Worm (Caenorhabditis elegans) whole organism, L4 larva: Measurements from ENCODE around the gene M05D6.5.
A peak's percentile ranks its signal among the peaks of the same experiment; 100 is the strongest.

Experiments
- D1046.2 ChIP-seq: fragments of 200-800 bp; sonication (Bioruptor generic); IDR thresholded peaks from 2 replicates; pipeline ENCODE4 v1.3.6; 2022; ENCODE audit warnings: missing genetic modification characterization, missing compliant biosample characterization
- F10B5.3 ChIP-seq: sonication (generic microtip); optimal IDR thresholded peaks from 2 replicates; lab custom pipeline; 2016; ENCODE audit warnings: mild to moderate bottlenecking, missing genetic modification characterization, missing compliant biosample characterization
- F26F4.8 ChIP-seq: fragments of 200-800 bp; sonication (Bioruptor generic); conservative IDR thresholded peaks from 2 replicates; pipeline ENCODE4 v1.3.6; 2022; ENCODE audit warnings: missing genetic modification characterization, missing compliant biosample characterization
- R02D3.7 ChIP-seq: fragments of 150-350 bp; sonication (generic microtip); optimal IDR thresholded peaks from 3 replicates; lab custom pipeline; 2014; ENCODE audit warnings: missing biosample characterization, missing genetic modification characterization
- T20F7.1 ChIP-seq: fragments of 200-800 bp; sonication (Bioruptor generic); optimal IDR thresholded peaks from 2 replicates; lab custom pipeline; 2018; ENCODE audit warnings: mild to moderate bottlenecking, missing genetic modification characterization, missing compliant biosample characterization
- Y105C5A.15 ChIP-seq: fragments of 200-800 bp; sonication (Bioruptor generic); IDR thresholded peaks from 2 replicates; pipeline ENCODE4 v1.3.6; 2022; ENCODE audit warnings: missing genetic modification characterization, missing compliant biosample characterization
- Y48G9A.11 ChIP-seq: fragments of 200-800 bp; sonication (Bioruptor generic); IDR thresholded peaks from 2 replicates; pipeline ENCODE4 v1.3.6; 2022; ENCODE audit warnings: missing genetic modification reagents, missing genetic modification characterization, missing compliant biosample characterization
- Y5F2A.4 ChIP-seq: fragments of 200-800 bp; sonication (Bioruptor generic); optimal IDR thresholded peaks from 2 replicates; lab custom pipeline; 2018; ENCODE audit warnings: mild to moderate bottlenecking, missing genetic modification characterization, missing compliant biosample characterization
- aha-1 ChIP-seq: fragments of 150-350 bp; peaks from one replicate; lab custom pipeline; 2014; ENCODE audit warnings: missing biosample characterization, missing genetic modification characterization
- arid-1 ChIP-seq: fragments of 200-800 bp; sonication (Bioruptor generic); conservative IDR thresholded peaks from 2 replicates; pipeline ENCODE4 v1.3.6; 2022; ENCODE audit warnings: missing genetic modification reagents, missing genetic modification characterization, missing compliant biosample characterization
- ceh-20 ChIP-seq: fragments of 200-800 bp; sonication (Bioruptor generic); IDR thresholded peaks from 2 replicates; pipeline ENCODE4 v1.3.6; 2022; ENCODE audit warnings: missing genetic modification reagents, missing genetic modification characterization, missing compliant biosample characterization
- ceh-44 ChIP-seq: fragments of 200-800 bp; sonication (Bioruptor generic); IDR thresholded peaks from 2 replicates; pipeline ENCODE4 v1.3.6; 2022; ENCODE audit warnings: missing genetic modification reagents, missing genetic modification characterization, missing compliant biosample characterization
- ceh-82 ChIP-seq: sonication (generic microtip); optimal IDR thresholded peaks from 2 replicates; lab custom pipeline; 2017; ENCODE audit warnings: missing biosample characterization, missing genetic modification characterization
- ces-1 ChIP-seq: fragments of 150-350 bp; sonication (generic microtip); optimal IDR thresholded peaks from 4 replicates; lab custom pipeline; 2014; ENCODE audit warnings: missing biosample characterization, missing genetic modification reagents, missing genetic modification characterization
- cey-2 ChIP-seq: sonication (generic microtip); optimal IDR thresholded peaks from 3 replicates; lab custom pipeline; 2017; ENCODE audit warnings: missing genetic modification characterization, mild to moderate bottlenecking, missing compliant biosample characterization, antibody characterized with exemption, borderline replicate concordance; ENCODE audit not compliant: insufficient read depth
- daf-12 ChIP-seq: fragments of 150-350 bp; optimal IDR thresholded peaks from 2 replicates; lab custom pipeline; 2014; ENCODE audit warnings: missing biosample characterization, missing genetic modification reagents, missing genetic modification characterization
- dmd-6 ChIP-seq: fragments of 200-800 bp; sonication (Bioruptor generic); IDR thresholded peaks from 2 replicates; pipeline ENCODE4 v1.3.6; 2022; ENCODE audit warnings: missing genetic modification reagents, missing genetic modification characterization, missing compliant biosample characterization
- dmd-8 ChIP-seq: fragments of 200-800 bp; sonication (Bioruptor generic); IDR thresholded peaks from 2 replicates; pipeline ENCODE4 v1.3.6; 2022; ENCODE audit warnings: missing genetic modification characterization, missing compliant biosample characterization
- dmd-9 ChIP-seq: fragments of 200-800 bp; sonication (Bioruptor generic); IDR thresholded peaks from 2 replicates; pipeline ENCODE4 v1.3.6; 2022; ENCODE audit warnings: missing genetic modification reagents, missing genetic modification characterization, missing compliant biosample characterization
- dpl-1 ChIP-seq: fragments of 150-350 bp; optimal IDR thresholded peaks from 2 replicates; lab custom pipeline; 2014; ENCODE audit warnings: missing biosample characterization, missing genetic modification reagents, missing genetic modification characterization
- duxl-1 ChIP-seq: sonication (generic microtip); optimal IDR thresholded peaks from 2 replicates; lab custom pipeline; 2016; ENCODE audit warnings: mild to moderate bottlenecking, missing genetic modification characterization, moderate library complexity, missing compliant biosample characterization; ENCODE audit not compliant: poor library complexity
- dve-1 ChIP-seq: sonication (generic microtip); optimal IDR thresholded peaks from 2 replicates; lab custom pipeline; 2017; ENCODE audit warnings: antibody characterized with exemption, mild to moderate bottlenecking, missing genetic modification characterization, missing compliant biosample characterization; ENCODE audit not compliant: insufficient read depth
- egl-27 ChIP-seq: sonication (generic microtip); optimal IDR thresholded peaks from 3 replicates; lab custom pipeline; 2017; ENCODE audit warnings: missing biosample characterization, missing genetic modification reagents, missing genetic modification characterization
- egl-43 ChIP-seq: fragments of 200-800 bp; sonication (Bioruptor generic); IDR thresholded peaks from 2 replicates; pipeline ENCODE4 v1.3.6; 2022; ENCODE audit warnings: missing genetic modification reagents, missing genetic modification characterization, missing compliant biosample characterization
- fos-1 ChIP-seq: fragments of 150-350 bp; optimal IDR thresholded peaks from 2 replicates; lab custom pipeline; 2014; ENCODE audit warnings: missing biosample characterization, missing genetic modification characterization
- hmg-1.1 ChIP-seq: fragments of 200-800 bp; sonication (Bioruptor generic); IDR thresholded peaks from 2 replicates; pipeline ENCODE4 v1.3.6; 2022; ENCODE audit warnings: missing genetic modification reagents, missing genetic modification characterization, missing compliant biosample characterization
- jun-1 ChIP-seq: fragments of 150-350 bp; optimal IDR thresholded peaks from 2 replicates; lab custom pipeline; 2014; ENCODE audit warnings: missing biosample characterization, missing genetic modification reagents, missing genetic modification characterization
- lin-1 ChIP-seq: fragments of 200-800 bp; sonication (Bioruptor generic); IDR thresholded peaks from 2 replicates; pipeline ENCODE4 v1.3.6; 2022; ENCODE audit warnings: missing genetic modification reagents, missing genetic modification characterization, missing compliant biosample characterization
- lin-15B ChIP-seq: fragments of 150-350 bp; sonication (generic microtip); optimal IDR thresholded peaks from 3 replicates; lab custom pipeline; 2014; ENCODE audit warnings: missing biosample characterization, missing genetic modification characterization
- lin-39 ChIP-seq: fragments of 150-350 bp; optimal IDR thresholded peaks from 2 replicates; lab custom pipeline; 2014; ENCODE audit warnings: missing biosample characterization, missing genetic modification reagents, missing genetic modification characterization
- lsy-2 ChIP-seq, 2 experiments: fragments of 150-350 bp in 1 of 2; sonication (generic microtip) in 1 of 2; optimal IDR thresholded peaks; 2 replicates each; lab custom pipeline; 2014 to 2017; ENCODE audit warnings: missing biosample characterization in 2 of 2, missing genetic modification characterization in 2 of 2
- madf-5 ChIP-seq, 2 experiments: fragments of 200-800 bp; sonication (Bioruptor generic); IDR thresholded peaks; 2 replicates each; pipeline ENCODE4 v1.3.6; 2022; ENCODE audit warnings: missing compliant biosample characterization in 2 of 2, missing genetic modification characterization in 2 of 2
- madf-9 ChIP-seq: fragments of 200-800 bp; sonication (Bioruptor generic); conservative IDR thresholded peaks from 2 replicates; pipeline ENCODE4 v1.3.6; 2022; ENCODE audit warnings: missing genetic modification reagents, missing genetic modification characterization, missing compliant biosample characterization
- mdl-1 ChIP-seq, 2 experiments: fragments of 150-350 bp in 1 of 2; sonication (generic microtip) in 1 of 2; optimal IDR thresholded peaks; 2 replicates each; lab custom pipeline; 2014 to 2017; ENCODE audit warnings: missing biosample characterization in 2 of 2, missing genetic modification characterization in 2 of 2
- mxl-3 ChIP-seq: fragments of 200-800 bp; sonication (Bioruptor generic); optimal IDR thresholded peaks from 2 replicates; lab custom pipeline; 2018; ENCODE audit warnings: mild to moderate bottlenecking, missing genetic modification characterization, missing compliant biosample characterization
- nhr-10 ChIP-seq: fragments of 150-350 bp; optimal IDR thresholded peaks from 2 replicates; lab custom pipeline; 2014; ENCODE audit warnings: missing biosample characterization, missing genetic modification characterization
- nhr-111 ChIP-seq: fragments of 200-800 bp; sonication (Bioruptor generic); optimal IDR thresholded peaks from 2 replicates; lab custom pipeline; 2018; ENCODE audit warnings: mild to moderate bottlenecking, missing genetic modification characterization, missing compliant biosample characterization
- nhr-237 ChIP-seq: sonication (generic microtip); optimal IDR thresholded peaks from 2 replicates; lab custom pipeline; 2017; ENCODE audit warnings: missing biosample characterization, missing genetic modification characterization
- nhr-28 ChIP-seq: fragments of 150-350 bp; optimal IDR thresholded peaks from 2 replicates; lab custom pipeline; 2014; ENCODE audit warnings: missing biosample characterization, missing genetic modification characterization
- nhr-41 ChIP-seq: fragments of 200-800 bp; sonication (Bioruptor generic); IDR thresholded peaks from 2 replicates; pipeline ENCODE4 v1.3.6; 2022; ENCODE audit warnings: missing genetic modification reagents, missing genetic modification characterization, missing compliant biosample characterization
- nhr-48 ChIP-seq: sonication (generic microtip); optimal IDR thresholded peaks from 2 replicates; lab custom pipeline; 2016; ENCODE audit warnings: mild to moderate bottlenecking, missing genetic modification characterization, missing compliant biosample characterization
- pha-4 ChIP-seq, 2 experiments: fragments of 150-350 bp in 1 of 2; fragments of 200-800 bp in 1 of 2; sonication (Bioruptor generic) in 1 of 2; IDR thresholded peaks in 1 of 2; optimal IDR thresholded peaks in 1 of 2; 2 replicates each; pipeline versions ENCODE4 v1.3.6 to Lab custom; 2014 to 2022; ENCODE audit warnings: missing genetic modification characterization in 2 of 2, missing genetic modification reagents in 2 of 2, missing biosample characterization in 1 of 2, missing compliant biosample characterization in 1 of 2
- php-3 ChIP-seq: fragments of 200-800 bp; sonication (Bioruptor generic); IDR thresholded peaks from 2 replicates; pipeline ENCODE4 v1.3.6; 2022; ENCODE audit warnings: missing genetic modification reagents, missing genetic modification characterization, missing compliant biosample characterization
- rbr-2 ChIP-seq: sonication (generic microtip); optimal IDR thresholded peaks from 2 replicates; lab custom pipeline; 2016; ENCODE audit warnings: missing genotype, missing genetic modification characterization, missing compliant biosample characterization
- skn-1 ChIP-seq: fragments of 150-350 bp; optimal IDR thresholded peaks from 2 replicates; lab custom pipeline; 2014; ENCODE audit warnings: missing biosample characterization, missing genetic modification characterization
- spr-1 ChIP-seq: sonication (generic microtip); optimal IDR thresholded peaks from 2 replicates; lab custom pipeline; 2016; ENCODE audit warnings: mild to moderate bottlenecking, missing genetic modification characterization, missing compliant biosample characterization
- tag-97 ChIP-seq: fragments of 200-800 bp; sonication (Bioruptor generic); IDR thresholded peaks from 2 replicates; pipeline ENCODE4 v1.3.6; 2022; ENCODE audit warnings: missing genetic modification characterization, missing compliant biosample characterization
- tra-1 ChIP-seq: fragments of 200-800 bp; sonication (Bioruptor generic); IDR thresholded peaks from 2 replicates; pipeline ENCODE4 v1.3.6; 2022; ENCODE audit warnings: missing genetic modification reagents, missing genetic modification characterization, missing compliant biosample characterization
- unc-39 ChIP-seq: sonication (generic microtip); optimal IDR thresholded peaks from 2 replicates; lab custom pipeline; 2017; ENCODE audit warnings: missing biosample characterization, missing genetic modification characterization
- vab-7 ChIP-seq: fragments of 200-800 bp; sonication (Bioruptor generic); IDR thresholded peaks from 2 replicates; pipeline ENCODE4 v1.3.6; 2022; ENCODE audit warnings: missing genetic modification reagents, missing genetic modification characterization, missing compliant biosample characterization
- zip-2 ChIP-seq: fragments of 150-350 bp; optimal IDR thresholded peaks from 2 replicates; lab custom pipeline; 2014; ENCODE audit warnings: missing biosample characterization, missing genetic modification characterization
- ztf-11 ChIP-seq: fragments of 150-350 bp; optimal IDR thresholded peaks from 2 replicates; lab custom pipeline; 2014; ENCODE audit warnings: missing biosample characterization, missing genetic modification characterization

The M05D6.5 gene

DNA sequence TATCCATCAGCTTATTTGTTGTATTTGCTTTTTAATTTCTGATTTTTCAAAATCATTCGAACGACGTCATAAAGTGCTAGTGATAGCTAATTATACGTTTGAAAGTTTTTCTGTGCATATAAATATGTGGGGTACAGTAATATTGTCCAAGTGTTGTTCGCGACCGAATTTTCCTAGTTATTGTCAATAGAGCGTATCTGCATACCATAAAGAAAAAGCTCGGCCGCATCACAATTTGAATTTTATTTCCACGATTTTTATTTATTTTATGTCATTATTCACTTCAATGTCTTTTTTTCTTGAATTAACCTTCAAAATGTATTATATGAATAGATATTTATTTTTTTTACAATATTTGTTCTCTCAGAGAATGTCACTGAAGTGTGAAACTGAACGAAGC is 34.8 kb upstream of the M05D6.5 start, which contains the start of gene rnh-2 (continued):
- TF ChIP-seq dve-1 (tag; lab: Kevin White, UChicago) (peak; percentile 60), dpl-1 (GFP tag; lab: Kevin White, UChicago) (peak; percentile 70), mdl-1 (tag; optimal IDR thresholded peaks at IDR 0.05; lab: Kevin White, UChicago) (peak in 1 of 2 experiments; percentile 18), pha-4 (GFP tag; IDR thresholded peaks at IDR 0.05; lab: Robert Waterston, UW) (peak; percentile 16; the same call in 1 of the 2 replicates), pha-4 (tag; optimal IDR thresholded peaks at IDR 0.05; lab: Kevin White, UChicago) (no peak), nhr-10 (tag; lab: Kevin White, UChicago) (no peak), F26F4.8 (no peak), mxl-3 (peak; percentile 7), egl-27 (tag; lab: Kevin White, UChicago) (no peak), madf-5 (GFP tag; IDR thresholded peaks at IDR 0.05; lab: Robert Waterston, UW) (no peak), zip-2 (no peak), cey-2 (tag; lab: Kevin White, UChicago) (no peak), unc-39 (tag; lab: Kevin White, UChicago) (no peak), nhr-48 (no peak), D1046.2 (GFP tag; lab: Robert Waterston, UW) (no peak), tag-97 (GFP tag; lab: Robert Waterston, UW) (no peak), fos-1 (tag; lab: Kevin White, UChicago) (no peak), ztf-11 (tag; lab: Kevin White, UChicago) (no peak), daf-12 (no peak), nhr-28 (peak; percentile 54), Y105C5A.15 (GFP tag; lab: Robert Waterston, UW) (no peak), lsy-2 (tag; optimal IDR thresholded peaks at IDR 0.05; lab: Kevin White, UChicago) (peak in 1 of 2 experiments; percentile 92), ceh-20 (GFP tag; lab: Robert Waterston, UW) (no peak), egl-43 (GFP tag; lab: Robert Waterston, UW) (no peak), php-3 (no peak), ceh-82 (tag; lab: Kevin White, UChicago) (no peak), dmd-8 (no peak), dmd-6 (GFP tag; lab: Robert Waterston, UW) (peak; percentile 31; the same call in 1 of the 2 replicates), nhr-41 (no peak), madf-9 (GFP tag; lab: Robert Waterston, UW) (no peak), ces-1 (GFP tag; lab: Kevin White, UChicago) (no peak), Y5F2A.4 (no peak), lin-1 (GFP tag; lab: Robert Waterston, UW) (no peak), R02D3.7 (tag; lab: Kevin White, UChicago) (no peak), lin-39 (tag; lab: Kevin White, UChicago) (no peak), hmg-1.1 (GFP tag; lab: Robert Waterston, UW) (no peak), nhr-237 (no peak), aha-1 (tag; lab: Kevin White, UChicago) (peak; percentile 80), skn-1 (tag; lab: Kevin White, UChicago) (no peak), Y48G9A.11 (GFP tag; lab: Robert Waterston, UW) (no peak), dmd-9 (GFP tag; lab: Robert Waterston, UW) (no peak), lin-15B (tag; lab: Kevin White, UChicago) (peak; percentile 24), spr-1 (no peak), ceh-44 (0 out of 2 replicates have a peak, but pooled peaks have one; percentile 57), T20F7.1 (GFP tag; lab: Kevin White, UChicago) (peak; percentile 79), tra-1 (GFP tag; lab: Robert Waterston, UW) (no peak), jun-1 (no peak), duxl-1 (tag; lab: Kevin White, UChicago) (peak; percentile 62), arid-1 (GFP tag; lab: Robert Waterston, UW) (no peak), nhr-111 (no peak), vab-7 (no peak), rbr-2 (peak; percentile 49), F10B5.3 (no peak)
